Fruit fly (Drosophila melanogaster) whole organism, embryonic: ENCODE results near the gene caz.
A peak's percentile ranks its signal among the peaks of the same experiment; 100 is the strongest.

Experiments
- Bdp1 ChIP-seq: fragments of 200-800 bp; sonication (Bioruptor generic); optimal IDR thresholded peaks from 3 replicates; lab custom pipeline; 2016; ENCODE audit warnings: missing biosample characterization, missing genetic modification characterization
- Bgb ChIP-seq: fragments of 200-800 bp; sonication (Bioruptor generic); IDR thresholded peaks from 2 replicates; pipeline ENCODE4 v1.3.6; 2022; ENCODE audit warnings: missing biosample characterization, missing genetic modification characterization; ENCODE audit not compliant: partially characterized antibody
- CG1024 ChIP-seq: fragments of 200-800 bp; sonication (Bioruptor generic); IDR thresholded peaks from 2 replicates; pipeline ENCODE4 v1.3.6; 2022; ENCODE audit warnings: missing biosample characterization, missing genetic modification characterization
- CG11696 ChIP-seq: fragments of 200-800 bp; sonication (Bioruptor generic); IDR thresholded peaks from 2 replicates; pipeline ENCODE4 v1.3.6; 2022; ENCODE audit warnings: missing biosample characterization, missing genetic modification characterization
- CG12071 ChIP-seq: fragments of 200-800 bp; sonication (Bioruptor generic); optimal IDR thresholded peaks from 3 replicates; lab custom pipeline; 2018; ENCODE audit warnings: missing biosample characterization, mild to moderate bottlenecking, missing genetic modification characterization
- CG12659 ChIP-seq: fragments of 200-800 bp; sonication (Bioruptor generic); optimal IDR thresholded peaks from 3 replicates; lab custom pipeline; 2017; ENCODE audit warnings: mild to moderate bottlenecking, missing biosample characterization, missing genetic modification reagents, missing genetic modification characterization
- CG12769 ChIP-seq: fragments of 200-800 bp; sonication (Bioruptor generic); optimal IDR thresholded peaks from 2 replicates; lab custom pipeline; 2019; ENCODE audit warnings: missing biosample characterization, mild to moderate bottlenecking, missing genetic modification characterization, moderate library complexity
- CG12942 ChIP-seq: fragments of 200-800 bp; sonication (Bioruptor generic); optimal IDR thresholded peaks from 3 replicates; lab custom pipeline; 2016; ENCODE audit warnings: missing biosample characterization, missing genetic modification characterization
- CG14965 ChIP-seq: fragments of 200-800 bp; sonication (Bioruptor generic); optimal IDR thresholded peaks from 2 replicates; lab custom pipeline; 2016; ENCODE audit warnings: missing biosample characterization, missing genetic modification characterization, borderline replicate concordance
- CG2120 ChIP-seq: fragments of 200-800 bp; sonication (Bioruptor generic); optimal IDR thresholded peaks from 3 replicates; lab custom pipeline; 2016; ENCODE audit warnings: missing biosample characterization, missing genetic modification characterization
- CG30020 ChIP-seq: fragments of 200-800 bp; optimal IDR thresholded peaks from 2 replicates; lab custom pipeline; 2019; ENCODE audit warnings: missing biosample characterization, mild to moderate bottlenecking, missing genetic modification characterization, moderate library complexity
- CG34224 ChIP-seq: fragments of 200-800 bp; sonication (Bioruptor generic); IDR thresholded peaks from 3 replicates; pipeline ENCODE4 v1.3.6; 2022; ENCODE audit warnings: missing biosample characterization, missing genetic modification characterization; ENCODE audit not compliant: partially characterized antibody
- CG42726 ChIP-seq: fragments of 200-800 bp; sonication (Bioruptor generic); IDR thresholded peaks from 2 replicates; pipeline ENCODE4 v1.3.6; 2022; ENCODE audit warnings: missing biosample characterization, missing genetic modification characterization; ENCODE audit not compliant: partially characterized antibody
- CG4617 ChIP-seq: fragments of 200-800 bp; sonication (Bioruptor generic); optimal IDR thresholded peaks from 3 replicates; lab custom pipeline; 2016; ENCODE audit warnings: missing biosample characterization, missing genetic modification characterization, borderline replicate concordance
- CG6683 ChIP-seq: fragments of 200-800 bp; sonication (Bioruptor generic); optimal IDR thresholded peaks from 2 replicates; lab custom pipeline; 2017; ENCODE audit warnings: missing biosample characterization, mild to moderate bottlenecking, missing genetic modification characterization, missing genetic modification reagents
- CG6791 ChIP-seq: fragments of 200-800 bp; sonication (Bioruptor generic); IDR thresholded peaks from 3 replicates; pipeline ENCODE4 v1.3.6; 2022; ENCODE audit warnings: missing biosample characterization, missing genetic modification characterization; ENCODE audit not compliant: partially characterized antibody
- CG8290 ChIP-seq, 3 experiments: fragments of 200-800 bp; sonication (Bioruptor generic); optimal IDR thresholded peaks; 2 replicates each; lab custom pipeline; 2016 to 2019; ENCODE audit warnings: missing biosample characterization in 3 of 3, missing genetic modification characterization in 3 of 3, mild to moderate bottlenecking in 2 of 3, moderate library complexity in 1 of 3
- CG8388 ChIP-seq: fragments of 200-800 bp; sonication (Bioruptor generic); optimal IDR thresholded peaks from 2 replicates; lab custom pipeline; 2019; ENCODE audit warnings: missing biosample characterization, mild to moderate bottlenecking, missing genetic modification characterization, moderate library complexity
- CoRest ChIP-seq: fragments of 200-800 bp; sonication (Bioruptor generic); optimal IDR thresholded peaks from 3 replicates; lab custom pipeline; 2018; ENCODE audit warnings: missing biosample characterization, mild to moderate bottlenecking, missing genetic modification characterization, moderate library complexity
- Dbx ChIP-seq: fragments of 200-800 bp; sonication (Bioruptor generic); IDR thresholded peaks from 3 replicates; pipeline ENCODE4 v1.3.6; 2022; ENCODE audit warnings: missing biosample characterization, missing genetic modification characterization
- Dll ChIP-seq: fragments of 200-800 bp; sonication (Bioruptor generic); IDR thresholded peaks from 4 replicates; pipeline ENCODE4 v1.3.6; 2022; ENCODE audit warnings: missing biosample characterization, missing genetic modification characterization; ENCODE audit not compliant: partially characterized antibody
- Ets97D ChIP-seq: fragments of 200-800 bp; sonication (Bioruptor generic); optimal IDR thresholded peaks from 3 replicates; lab custom pipeline; 2016; ENCODE audit warnings: missing biosample characterization, missing genetic modification characterization
- Gug ChIP-seq: fragments of 200-800 bp; sonication (Bioruptor generic); IDR thresholded peaks from 4 replicates; pipeline ENCODE4 v1.3.6; 2022; ENCODE audit warnings: missing biosample characterization, missing genetic modification characterization
- H2.0 ChIP-seq: fragments of 200-800 bp; sonication (Bioruptor generic); IDR thresholded peaks from 2 replicates; pipeline ENCODE4 v1.3.6; 2022; ENCODE audit warnings: missing biosample characterization, missing genetic modification characterization
- HHEX ChIP-seq: fragments of 200-800 bp; sonication (Bioruptor generic); optimal IDR thresholded peaks from 3 replicates; lab custom pipeline; 2017; ENCODE audit warnings: missing biosample characterization, mild to moderate bottlenecking, missing genetic modification characterization, missing genetic modification reagents
- Opbp ChIP-seq: fragments of 200-800 bp; sonication (Bioruptor generic); IDR thresholded peaks from 3 replicates; pipeline ENCODE4 v1.3.6; 2022; ENCODE audit warnings: missing biosample characterization, missing genetic modification characterization; ENCODE audit not compliant: partially characterized antibody
- Side ChIP-seq: fragments of 200-800 bp; sonication (Bioruptor generic); optimal IDR thresholded peaks from 2 replicates; lab custom pipeline; 2016; ENCODE audit warnings: missing biosample characterization, missing genetic modification characterization
- Tbp ChIP-seq: fragments of >200 bp; optimal IDR thresholded peaks from 2 replicates; lab custom pipeline; 2018; ENCODE audit warnings: missing biosample characterization, missing genetic modification characterization
- crp ChIP-seq, 2 experiments: fragments of 200-800 bp; sonication (Bioruptor generic); optimal IDR thresholded peaks; 2 replicates in 1 of 2; 3 replicates in 1 of 2; lab custom pipeline; 2017; ENCODE audit warnings: missing biosample characterization in 2 of 2, missing genetic modification characterization in 2 of 2, mild to moderate bottlenecking in 1 of 2, moderate library complexity in 1 of 2
- cwo ChIP-seq: fragments of 200-800 bp; sonication (Bioruptor generic); optimal IDR thresholded peaks from 3 replicates; lab custom pipeline; 2017; ENCODE audit warnings: missing biosample characterization, missing genetic modification characterization, mild to moderate bottlenecking, moderate library complexity, missing genetic modification reagents
- danr ChIP-seq: fragments of 200-800 bp; sonication (Bioruptor generic); IDR thresholded peaks from 2 replicates; pipeline ENCODE4 v1.3.6; 2022; ENCODE audit warnings: missing biosample characterization, missing genetic modification characterization
- gt ChIP-seq: fragments of 200-800 bp; sonication (Bioruptor generic); IDR thresholded peaks from 2 replicates; pipeline ENCODE4 v1.3.6; 2022; ENCODE audit warnings: missing biosample characterization, missing genetic modification characterization
- hb ChIP-seq: fragments of 200-800 bp; sonication (Bioruptor generic); IDR thresholded peaks from 3 replicates; pipeline ENCODE4 v1.3.6; 2022; ENCODE audit warnings: missing biosample characterization, missing genetic modification characterization; ENCODE audit not compliant: partially characterized antibody
- hbn ChIP-seq: fragments of 200-800 bp; sonication (Bioruptor generic); IDR thresholded peaks from 2 replicates; pipeline ENCODE4 v1.3.6; 2022; ENCODE audit warnings: missing biosample characterization, missing genetic modification characterization; ENCODE audit not compliant: partially characterized antibody
- jigr1 ChIP-seq: fragments of 200-800 bp; sonication (Bioruptor generic); IDR thresholded peaks from 3 replicates; pipeline ENCODE4 v1.3.6; 2022; ENCODE audit warnings: missing biosample characterization, missing genetic modification characterization
- klu ChIP-seq: fragments of 200-800 bp; sonication (Bioruptor generic); IDR thresholded peaks from 2 replicates; pipeline ENCODE4 v1.3.6; 2022; ENCODE audit warnings: missing biosample characterization, missing genetic modification characterization
- lov ChIP-seq, 2 experiments: fragments of 200-800 bp in 1 of 2; fragments of >200 bp in 1 of 2; sonication (Bioruptor generic) in 1 of 2; IDR thresholded peaks in 1 of 2; optimal IDR thresholded peaks in 1 of 2; 2 replicates in 1 of 2; 3 replicates in 1 of 2; pipeline versions ENCODE4 v1.3.6 to Lab custom; 2017 to 2022; ENCODE audit warnings: missing biosample characterization in 1 of 2, missing genetic modification characterization in 1 of 2
- maf-S ChIP-seq: fragments of 200-800 bp; sonication (Bioruptor generic); optimal IDR thresholded peaks from 2 replicates; lab custom pipeline; 2016; ENCODE audit warnings: missing biosample characterization, missing genetic modification characterization
- sc ChIP-seq, 3 experiments: fragments of >200 bp in 2 of 3; fragments of 200-800 bp in 1 of 3; sonication (Bioruptor generic) in 1 of 3; optimal IDR thresholded peaks; 2 replicates in 2 of 3; 3 replicates in 1 of 3; lab custom pipeline; 2017; ENCODE audit warnings: mild to moderate bottlenecking in 1 of 3, missing biosample characterization in 1 of 3, missing genetic modification characterization in 1 of 3, missing genetic modification reagents in 1 of 3
- sisA ChIP-seq: fragments of 200-800 bp; sonication (Bioruptor generic); IDR thresholded peaks from 2 replicates; pipeline ENCODE4 v1.3.6; 2022; ENCODE audit warnings: missing biosample characterization, missing genetic modification characterization
- slbo ChIP-seq: fragments of 200-800 bp; sonication (Bioruptor generic); IDR thresholded peaks from 2 replicates; pipeline ENCODE4 v1.3.6; 2022; ENCODE audit warnings: missing biosample characterization, missing genetic modification characterization
- ssp ChIP-seq: fragments of 200-800 bp; sonication (Bioruptor generic); IDR thresholded peaks from 2 replicates; pipeline ENCODE4 v1.3.6; 2022; ENCODE audit warnings: missing biosample characterization, missing genetic modification characterization
- sug ChIP-seq: fragments of 200-800 bp; optimal IDR thresholded peaks from 2 replicates; lab custom pipeline; 2019; ENCODE audit warnings: missing biosample characterization, mild to moderate bottlenecking, missing genetic modification characterization, moderate library complexity
- tll ChIP-seq, 2 experiments: fragments of 200-800 bp in 1 of 2; fragments of >200 bp in 1 of 2; sonication (Bioruptor generic) in 1 of 2; optimal IDR thresholded peaks; 2 replicates each; lab custom pipeline; 2017 to 2019; ENCODE audit warnings: missing biosample characterization in 2 of 2, missing genetic modification characterization in 2 of 2, mild to moderate bottlenecking in 1 of 2, moderate library complexity in 1 of 2
- trh ChIP-seq: fragments of 200-800 bp; sonication (Bioruptor generic); optimal IDR thresholded peaks from 2 replicates; lab custom pipeline; 2016; ENCODE audit warnings: missing biosample characterization, missing genetic modification characterization
- wek ChIP-seq: fragments of 200-800 bp; sonication (Bioruptor generic); optimal IDR thresholded peaks from 3 replicates; lab custom pipeline; 2018; ENCODE audit warnings: missing biosample characterization, mild to moderate bottlenecking, missing genetic modification characterization, moderate library complexity

caz gene

DNA sequence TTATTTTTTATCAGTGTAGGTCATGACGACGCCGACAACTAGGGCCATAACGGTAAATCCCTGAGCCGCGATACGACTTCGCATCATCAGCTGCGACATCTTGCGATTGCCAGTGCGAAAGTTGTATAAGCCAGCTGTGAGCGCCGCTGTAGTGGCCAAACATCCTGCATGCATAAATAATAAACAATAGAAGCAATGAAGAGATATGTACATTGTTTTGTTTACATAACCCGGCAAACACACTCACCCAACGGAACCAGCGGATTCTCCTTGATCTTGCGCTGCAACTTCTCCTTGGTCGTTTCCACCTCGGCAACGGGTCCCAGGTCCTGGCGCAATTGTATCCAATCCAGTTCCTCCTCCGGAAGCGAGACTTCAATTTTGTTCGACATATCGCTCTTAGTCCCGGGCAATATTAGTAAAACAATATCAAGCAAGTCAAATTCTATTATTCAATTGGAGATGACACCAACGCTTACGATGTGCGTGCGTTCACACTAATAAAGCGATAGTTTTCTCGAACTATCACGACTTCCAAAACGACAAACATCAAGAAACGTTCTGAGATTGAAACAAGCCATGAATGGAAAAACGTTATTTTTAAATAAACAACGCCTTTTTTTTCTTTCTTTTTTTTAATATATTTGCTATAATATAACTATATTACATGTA lies 43.1 kb downstream of the caz start (continued):
- TF ChIP-seq Bdp1 (GFP tag; lab: Kevin White, UChicago) (no peak), Gug (GFP tag; lab: Robert Waterston, UW) (no peak), trh (GFP tag; lab: Kevin White, UChicago) (no peak), sc (optimal IDR thresholded peaks at IDR 0.05; lab: Kevin White, UChicago) (no peak), sc (GFP tag; optimal IDR thresholded peaks at IDR 0.05; lab: Kevin White, UChicago) (no peak), sisA (GFP tag; lab: Robert Waterston, UW) (no peak), ssp (GFP tag; lab: Robert Waterston, UW) (peak; percentile 65), hbn (peak; percentile 72), CG8388 (GFP tag; lab: Kevin White, UChicago) (no peak), HHEX (GFP tag; lab: Kevin White, UChicago) (no peak), Dbx (GFP tag; lab: Robert Waterston, UW) (0 out of 3 replicates have a peak, but pooled peaks have one; percentile 19), maf-S (GFP tag; lab: Kevin White, UChicago) (no peak), CG6683 (GFP tag; lab: Kevin White, UChicago) (no peak), CG1024 (GFP tag; lab: Robert Waterston, UW) (0 out of 2 replicates have a peak, but pooled peaks have one; percentile 10), CG4617 (GFP tag; lab: Kevin White, UChicago) (peak; percentile 14), gt (GFP tag; lab: Robert Waterston, UW) (no peak), CG8290 (GFP tag; optimal IDR thresholded peaks at IDR 0.05; lab: Kevin White, UChicago) (no peak), CG8290 (tag; optimal IDR thresholded peaks at IDR 0.05; lab: Kevin White, UChicago) (no peak), CG2120 (GFP tag; lab: Kevin White, UChicago) (no peak), sug (tag; lab: Kevin White, UChicago) (no peak), danr (GFP tag; lab: Robert Waterston, UW) (no peak), CG12769 (tag; lab: Kevin White, UChicago) (no peak), Bgb (GFP tag; lab: Robert Waterston, UW) (peak; percentile 89), H2.0 (no peak), CG12942 (GFP tag; lab: Kevin White, UChicago) (no peak), CG34224 (peak; percentile 78), hb (GFP tag; lab: Robert Waterston, UW) (peak; percentile 67), klu (GFP tag; lab: Robert Waterston, UW) (no peak), crp (GFP tag; optimal IDR thresholded peaks at IDR 0.05; lab: Kevin White, UChicago) (peak in 1 of 2 experiments; percentile 8), tll (GFP tag; optimal IDR thresholded peaks at IDR 0.05; lab: Kevin White, UChicago) (peak in 1 of 2 experiments; percentile 21), slbo (GFP tag; lab: Robert Waterston, UW) (no peak; the same call in 1 of the 2 replicates), Ets97D (GFP tag; lab: Kevin White, UChicago) (peak; percentile 19), jigr1 (GFP tag; lab: Robert Waterston, UW) (peak; percentile 46; the same call in 1 of the 3 replicates), Dll (GFP tag; lab: Robert Waterston, UW) (peak; percentile 77), CG14965 (GFP tag; lab: Kevin White, UChicago) (no peak), Tbp (GFP tag; lab: Kevin White, UChicago) (no peak), cwo (GFP tag; lab: Kevin White, UChicago) (no peak), CG12071 (GFP tag; lab: Kevin White, UChicago) (no peak), CG30020 (peak; percentile 92), Opbp (peak; percentile 89), CoRest (tag; lab: Kevin White, UChicago) (peak; percentile 28), Side (GFP tag; lab: Kevin White, UChicago) (no peak), wek (GFP tag; lab: Kevin White, UChicago) (peak; percentile 2), CG6791 (GFP tag; lab: Robert Waterston, UW) (peak; percentile 84), CG12659 (GFP tag; lab: Kevin White, UChicago) (peak; percentile 39), CG11696 (GFP tag; lab: Robert Waterston, UW) (no peak), CG42726 (GFP tag; lab: Robert Waterston, UW) (peak; percentile 89; the same call in 1 of the 2 replicates), lov (optimal IDR thresholded peaks at IDR 0.05; lab: Kevin White, UChicago) (no peak), lov (GFP tag; IDR thresholded peaks at IDR 0.05; lab: Robert Waterston, UW) (no peak)
